Worm (Caenorhabditis elegans) whole organism, L4 larva: ENCODE results near the gene C53A3.3.

ENCODE experiments used
- ama-1 ChIP-seq: fragments of 150-350 bp; optimal IDR thresholded peaks from 2 replicates; lab custom pipeline; 2014; ENCODE audit warnings: inconsistent platforms, mixed read lengths
- lin-1 ChIP-seq: fragments of 200-800 bp; sonication (Bioruptor generic); IDR thresholded peaks from 2 replicates; pipeline ENCODE4 v1.3.6; 2022; ENCODE audit warnings: missing genetic modification reagents, missing genetic modification characterization, missing compliant biosample characterization
- nhr-11 ChIP-seq: fragments of 150-350 bp; optimal IDR thresholded peaks from 2 replicates; lab custom pipeline; 2014; ENCODE audit warnings: missing biosample characterization, missing genetic modification characterization
- spr-1 ChIP-seq: sonication (generic microtip); optimal IDR thresholded peaks from 2 replicates; lab custom pipeline; 2016; ENCODE audit warnings: mild to moderate bottlenecking, missing genetic modification characterization, missing compliant biosample characterization
- unc-62 ChIP-seq, 3 experiments: fragments of 150-350 bp in 1 of 3; sonication (generic microtip); optimal IDR thresholded peaks in 2 of 3; peaks in 1 of 3; 1 replicate in 1 of 3; 2 replicates in 2 of 3; lab custom pipeline; 2014 to 2017; ENCODE audit warnings: missing biosample characterization in 3 of 3, missing genetic modification characterization in 3 of 3, missing genetic modification reagents in 3 of 3, missing genotype in 1 of 3

DNA sequence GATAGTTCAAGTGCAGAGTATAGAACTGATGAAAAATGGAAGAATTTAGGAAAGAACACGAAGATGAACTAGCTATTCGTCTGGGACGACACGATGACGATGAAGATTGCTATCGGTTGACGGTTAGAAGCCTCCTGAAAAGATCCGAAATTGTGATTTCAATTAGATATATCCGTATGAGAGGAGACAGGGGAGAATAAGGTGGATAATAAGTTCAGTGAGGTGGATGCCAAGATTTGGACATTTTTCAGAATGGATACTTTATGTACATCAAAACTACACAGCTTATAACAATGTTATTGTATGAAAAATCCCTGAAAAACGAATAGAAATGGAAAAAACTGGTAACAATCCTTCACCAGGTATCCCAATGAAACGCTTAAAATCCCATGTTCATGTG, 41.8 kb downstream of the C53A3.3 start, which contains the start of gene nstp-3:
- no peak for TF ChIP-seq ama-1 (lab: Kevin White, UChicago)
- TF ChIP-seq unc-62 (GFP tag; optimal IDR thresholded peaks at IDR 0.05 in 1 of 2; lab: Kevin White, UChicago) = no peak
- TF ChIP-seq unc-62 (tag; optimal IDR thresholded peaks at IDR 0.05; lab: Kevin White, UChicago) = no peak
- no peak for TF ChIP-seq nhr-11 (tag; lab: Kevin White, UChicago)
- no peak for TF ChIP-seq lin-1 (GFP tag; lab: Robert Waterston, UW)
- TF ChIP-seq spr-1 = no peak
